Worm (Caenorhabditis elegans): ENCODE data around the gene fbxb-46.
"Not testable (repeated sequence)": the region's sequence is repeated elsewhere in the genome, so short reads cannot be mapped to it uniquely, and the experiment has no call there.

The fbxb-46 gene

ce11 chrII:1560839-1561238 lies 10.1 kb downstream of the fbxb-46 start:
- TF ChIP-seq unc-62 (GFP tag; optimal IDR thresholded peaks at IDR 0.05 in 1 of 2) (peak in 1 of 2 experiments; percentile 41), unc-62 (tag; optimal IDR thresholded peaks at IDR 0.05) (no peak), ceh-44 (GFP tag; IDR thresholded peaks at IDR 0.05) (no peak)

ce11 chrII:1556217-1556616 lies 14.7 kb downstream of the fbxb-46 start, which contains the start of the genes fbxb-54 and fbxb-50:
Gene fbxb-54 (minus strand): TSS chrII:1556317.
Gene fbxb-50 (plus strand): TSS chrII:1556443.
- not testable (repeated sequence) for TF ChIP-seq ctbp-1 (GFP tag; IDR thresholded peaks at IDR 0.05); vab-7 (GFP tag; IDR thresholded peaks at IDR 0.05); ZK546.5 (tag; optimal IDR thresholded peaks at IDR 0.05)

ce11 chrII:1550501-1550900 lies 20.4 kb downstream of the fbxb-46 start, which contains the start of the genes fbxb-52 and fbxb-51:
Gene fbxb-52 (minus strand): TSS chrII:1550601.
Gene fbxb-51 (plus strand): TSS chrII:1550712.
- TF ChIP-seq zip-2 (tag; optimal IDR thresholded peaks at IDR 0.05) (no peak), aha-1 (tag) (peak; percentile 19)

- TF ChIP-seq unc-62 (GFP tag; optimal IDR thresholded peaks at IDR 0.05 in 1 of 2) (peak in 1 of 2 experiments; percentile 33), unc-62 (tag; optimal IDR thresholded peaks at IDR 0.05) (no peak), Y75B8A.6 (GFP tag; IDR thresholded peaks at IDR 0.05) (no peak)
Measured at ce11 chrII:1545625-1546024, 25.3 kb downstream of the fbxb-46 start, which contains the start of gene K05F6.12. Gene K05F6.12 (plus strand): TSS chrII:1545925.

- TF ChIP-seq F49E8.2 (tag; optimal IDR thresholded peaks at IDR 0.05; ENCODE audit: borderline replicate concordance); spr-3 (GFP tag; optimal IDR thresholded peaks at IDR 0.05); ces-1 (GFP tag; optimal IDR thresholded peaks at IDR 0.05): not testable (repeated sequence)
Measured at ce11 chrII:1543182-1543581, 27.8 kb downstream of the fbxb-46 start, which contains the start of gene K05F6.4. Gene K05F6.4 (plus strand): TSS chrII:1543482.

- not testable (repeated sequence) for TF ChIP-seq nhr-102 (tag; optimal IDR thresholded peaks at IDR 0.05); nhr-237 (tag; optimal IDR thresholded peaks at IDR 0.05); F49E8.2 (tag; optimal IDR thresholded peaks at IDR 0.05; ENCODE audit: borderline replicate concordance)
Measured at ce11 chrII:1540628-1541027, 30.3 kb downstream of the fbxb-46 start, which contains the start of gene poml-4. Gene poml-4 (plus strand): TSS chrII:1540928.

ce11 chrII:1538589-1538988 lies 32.3 kb downstream of the fbxb-46 start, which contains the start of gene fbxb-44:
Gene fbxb-44 (plus strand): TSS chrII:1538889.
- TF ChIP-seq nhr-10 (tag; optimal IDR thresholded peaks at IDR 0.05) (no peak), daf-16 (GFP tag; optimal IDR thresholded peaks at IDR 0.05) (no peak), daf-16 (tag; optimal IDR thresholded peaks at IDR 0.05) (no peak), dve-1 (tag; optimal IDR thresholded peaks at IDR 0.05; ENCODE audit: insufficient read depth) (no peak), ztf-7 (tag; optimal IDR thresholded peaks at IDR 0.05) (no peak), lim-7 (GFP tag; IDR thresholded peaks at IDR 0.05) (no peak), unc-39 (tag; optimal IDR thresholded peaks at IDR 0.05) (no peak)

ce11 chrII:1537321-1537720 lies 33.6 kb downstream of the fbxb-46 start, which contains the start of gene fbxb-42:
Gene fbxb-42 (plus strand): TSS chrII:1537621.
- peak in 1 of 2 experiments; percentile 27 for TF ChIP-seq unc-62 (GFP tag; optimal IDR thresholded peaks at IDR 0.05 in 1 of 2)
- no peak for TF ChIP-seq unc-62 (tag; optimal IDR thresholded peaks at IDR 0.05)
- TF ChIP-seq hif-1 (tag; optimal IDR thresholded peaks at IDR 0.05) = no peak

- TF ChIP-seq sdz-12 (GFP tag; optimal IDR thresholded peaks at IDR 0.05) (no peak), nhr-76 (tag; optimal IDR thresholded peaks at IDR 0.05) (no peak), lin-13 (GFP tag; optimal IDR thresholded peaks at IDR 0.05) (no peak), mes-2 (tag; optimal IDR thresholded peaks at IDR 0.05; ENCODE audit: poor library complexity, severe bottlenecking) (no peak), spr-1 (tag; optimal IDR thresholded peaks at IDR 0.05) (no peak), Y5F2A.4 (GFP tag; optimal IDR thresholded peaks at IDR 0.05) (no peak), daf-19 (GFP tag; conservative IDR thresholded peaks at IDR 0.05) (no peak), spr-3 (GFP tag; optimal IDR thresholded peaks at IDR 0.05) (no peak), pha-4 (GFP tag; IDR thresholded peaks at IDR 0.05) (no peak), pha-4 (tag; optimal IDR thresholded peaks at IDR 0.05) (no peak), nhr-77 (tag; optimal IDR thresholded peaks at IDR 0.05) (no peak), fkh-10 (GFP tag; optimal IDR thresholded peaks at IDR 0.05) (no peak), F10B5.3 (tag; optimal IDR thresholded peaks at IDR 0.05) (no peak)
Measured at ce11 chrII:1535931-1536330, 35.0 kb downstream of the fbxb-46 start, which contains the start of gene fbxb-43. Gene fbxb-43 (plus strand): TSS chrII:1536231.

Data from whole organism, L4 larva.